Fruit fly (Drosophila melanogaster): ENCODE results near the gene AdamTS-B.
A peak's percentile ranks its signal among the peaks of the same experiment; 100 is the strongest.

AdamTS-B gene

DNA sequence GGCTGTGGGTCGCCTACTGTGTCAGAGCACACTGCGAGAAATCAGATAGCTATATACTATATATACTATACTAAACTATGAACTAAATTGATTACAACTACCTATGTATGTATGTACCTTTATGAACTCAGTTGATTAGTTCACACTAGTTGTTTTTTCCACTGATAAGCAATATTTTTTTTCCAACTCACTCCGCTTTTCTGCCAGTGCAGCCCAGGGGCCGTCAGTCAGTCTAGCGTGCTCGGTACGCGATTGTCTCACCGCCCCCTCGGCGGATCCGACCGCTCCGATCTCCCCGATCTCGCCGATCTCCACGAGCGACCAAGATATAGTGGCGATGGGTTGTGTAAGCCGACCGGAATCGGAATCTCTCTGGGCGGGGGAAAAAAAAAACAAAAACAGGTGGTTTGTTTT lies 7.5 kb downstream of the AdamTS-B start (continued):
- TF ChIP-seq Asciz (GFP tag; optimal IDR thresholded peaks at IDR 0.05) (peak; percentile 79), prd (optimal IDR thresholded peaks at IDR 0.05) (no peak), prd (GFP tag; IDR thresholded peaks at IDR 0.05) (peak; percentile 92), CG1603 (tag; optimal IDR thresholded peaks at IDR 0.05) (peak; percentile 90), Hr51 (GFP tag; optimal IDR thresholded peaks at IDR 0.05) (peak; percentile 35 to 86), CG10543 (GFP tag; optimal IDR thresholded peaks at IDR 0.05) (peak; percentile 89), CG6254 (GFP tag; optimal IDR thresholded peaks at IDR 0.05) (peak; percentile 61), CG6689 (GFP tag; IDR thresholded peaks at IDR 0.05) (peak; percentile 93), Bteb2 (GFP tag; optimal IDR thresholded peaks at IDR 0.05) (peak; percentile 67), unc-4 (GFP tag; IDR thresholded peaks at IDR 0.05; ENCODE audit: partially characterized antibody) (no peak), Ets65A (GFP tag) (peak; percentile 84), CG4328 (GFP tag; optimal IDR thresholded peaks at IDR 0.05) (peak; percentile 69), mld (GFP tag; IDR thresholded peaks at IDR 0.05; ENCODE audit: partially characterized antibody) (no peak), Sry-δ (GFP tag; optimal IDR thresholded peaks at IDR 0.05) (peak; percentile 30), Vsx1 (GFP tag; optimal IDR thresholded peaks at IDR 0.05) (peak; percentile 61), Gug (GFP tag; IDR thresholded peaks at IDR 0.05) (peak; percentile 85), Rx (GFP tag; IDR thresholded peaks at IDR 0.05) (peak; percentile 85), B-H2 (GFP tag; optimal IDR thresholded peaks at IDR 0.05) (no peak), run (tag; optimal IDR thresholded peaks at IDR 0.05) (peak; percentile 74), Lhr (GFP tag; optimal IDR thresholded peaks at IDR 0.05) (no peak), rib (GFP tag; IDR thresholded peaks at IDR 0.05) (peak; percentile 90), Antp (GFP tag; optimal IDR thresholded peaks at IDR 0.05) (peak; percentile 60), gt (GFP tag; IDR thresholded peaks at IDR 0.05) (peak; percentile 53), bsh (GFP tag; optimal IDR thresholded peaks at IDR 0.05) (peak in 1 of 2 experiments; percentile 61), pfk (GFP tag; optimal IDR thresholded peaks at IDR 0.05) (no peak), CG15696 (tag; optimal IDR thresholded peaks at IDR 0.05) (peak; percentile 44), CG2199 (GFP tag; IDR thresholded peaks at IDR 0.05) (no peak), row (GFP tag; IDR thresholded peaks at IDR 0.05) (peak; percentile 90), klu (GFP tag; IDR thresholded peaks at IDR 0.05) (peak; percentile 90), Max (GFP tag; optimal IDR thresholded peaks at IDR 0.05) (peak; percentile 73), knrl (GFP tag; IDR thresholded peaks at IDR 0.05; ENCODE audit: partially characterized antibody) (no peak), CG6683 (GFP tag; optimal IDR thresholded peaks at IDR 0.05) (peak; percentile 74), dysf (GFP tag; IDR thresholded peaks at IDR 0.05) (peak; percentile 96), CG10147 (GFP tag; optimal IDR thresholded peaks at IDR 0.05) (peak; percentile 89), CG15011 (GFP tag; optimal IDR thresholded peaks at IDR 0.05) (peak; percentile 73), stc (GFP tag; IDR thresholded peaks at IDR 0.05) (peak; percentile 88), Oaz (GFP tag; IDR thresholded peaks at IDR 0.05) (peak; percentile 84), gsb (GFP tag; IDR thresholded peaks at IDR 0.05) (peak; percentile 86), trh (GFP tag; optimal IDR thresholded peaks at IDR 0.05) (peak; percentile 43)

DNA sequence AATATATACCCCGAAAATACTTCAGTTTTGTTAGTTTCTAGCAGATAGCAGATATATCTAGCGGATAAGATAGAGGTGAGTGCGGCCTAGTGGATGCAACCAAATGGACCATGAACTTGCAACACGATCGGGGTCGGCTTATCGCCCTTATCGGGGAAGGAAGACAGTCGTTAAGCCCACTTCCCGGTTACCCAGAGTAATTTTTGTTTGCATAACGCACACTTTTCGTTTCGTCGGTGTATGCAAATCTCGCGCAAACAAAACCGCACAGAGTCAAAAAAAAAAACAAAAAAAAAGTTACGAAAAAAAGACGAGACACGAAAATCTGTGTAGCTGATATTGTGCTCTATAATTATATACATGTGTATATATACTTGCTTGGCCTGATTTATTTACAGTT lies 14.6 kb downstream of the AdamTS-B start:
- TF ChIP-seq Pdp1 (GFP tag; optimal IDR thresholded peaks at IDR 0.05) (peak in 1 of 2 experiments; percentile 54), CG8944 (GFP tag; optimal IDR thresholded peaks at IDR 0.05) (no peak), kah (GFP tag; optimal IDR thresholded peaks at IDR 0.05) (no peak)
